Worm (Caenorhabditis elegans) whole organism, early embryonic: Measurements from ENCODE around the gene R09E12.9.

Experiments
- F13C5.2 ChIP-seq: sonication (generic microtip); optimal IDR thresholded peaks from 2 replicates; lab custom pipeline; 2017; ENCODE audit warnings: mild to moderate bottlenecking, missing genetic modification characterization, inconsistent platforms, missing compliant biosample characterization
- aly-1 ChIP-seq: sonication (generic microtip); optimal IDR thresholded peaks from 2 replicates; lab custom pipeline; 2016; ENCODE audit warnings: missing genetic modification characterization, missing compliant biosample characterization
- ama-1 ChIP-seq: fragments of 150-350 bp; optimal IDR thresholded peaks from 2 replicates; lab custom pipeline; 2014
- ets-7 ChIP-seq: sonication (generic microtip); optimal IDR thresholded peaks from 2 replicates; lab custom pipeline; 2016; ENCODE audit warnings: missing genotype, missing genetic modification characterization, missing compliant biosample characterization
- flt-1 ChIP-seq: fragments of 200-800 bp; sonication (Bioruptor generic); IDR thresholded peaks from 2 replicates; pipeline ENCODE4 v1.3.6; 2022; ENCODE audit warnings: missing genetic modification characterization, missing compliant biosample characterization
- pes-1 ChIP-seq: fragments of 200-800 bp; sonication (Bioruptor generic); IDR thresholded peaks from 2 replicates; pipeline ENCODE4 v1.3.6; 2022; ENCODE audit warnings: missing genetic modification reagents, missing genetic modification characterization, missing compliant biosample characterization
- sea-1 ChIP-seq: fragments of 200-800 bp; sonication (Bioruptor generic); conservative IDR thresholded peaks from 2 replicates; pipeline ENCODE4 v1.3.6; 2022; ENCODE audit warnings: missing genetic modification characterization, missing compliant biosample characterization
- tbx-37 ChIP-seq: fragments of 200-800 bp; sonication (Bioruptor generic); conservative IDR thresholded peaks from 2 replicates; pipeline ENCODE4 v1.3.6; 2022; ENCODE audit warnings: missing genetic modification reagents, missing genetic modification characterization, missing compliant biosample characterization
- tra-4 ChIP-seq: sonication (generic microtip); optimal IDR thresholded peaks from 2 replicates; lab custom pipeline; 2017; ENCODE audit warnings: missing genetic modification characterization, missing compliant biosample characterization

DNA sequence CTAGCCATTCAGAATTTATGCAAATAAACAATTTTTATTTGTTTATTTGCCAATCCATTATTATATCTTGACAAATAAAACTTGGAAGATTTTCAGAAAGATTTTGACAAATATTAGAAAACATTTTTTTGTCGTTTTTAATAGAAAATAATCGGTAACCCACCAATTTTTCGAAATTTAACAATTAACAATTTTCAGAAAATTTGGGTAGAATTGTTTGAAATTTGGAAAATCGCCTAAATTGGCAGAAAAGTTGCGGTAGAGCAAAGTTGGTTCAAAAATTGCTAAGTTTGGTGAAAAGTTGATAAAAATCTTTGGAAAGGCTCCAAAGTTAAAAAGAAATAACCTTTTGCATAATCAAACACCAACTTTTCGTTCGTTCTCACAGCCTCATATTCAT is 30.9 kb downstream of the R09E12.9 start:
- TF ChIP-seq pes-1 (no peak), flt-1 (GFP tag; lab: Robert Waterston, UW) (no peak), tra-4 (tag; lab: Kevin White, UChicago) (no peak), ama-1 (no peak), F13C5.2 (tag; lab: Kevin White, UChicago) (no peak), aly-1 (tag; lab: Kevin White, UChicago) (no peak), sea-1 (no peak), tbx-37 (GFP tag; lab: Robert Waterston, UW) (no peak), ets-7 (tag; lab: Kevin White, UChicago) (no peak)
